Worm (Caenorhabditis elegans): ENCODE measurements around the gene K12B6.9.

- TF ChIP-seq skn-1 (tag; optimal IDR thresholded peaks at IDR 0.05) = no peak
- TF ChIP-seq jun-1 (tag; optimal IDR thresholded peaks at IDR 0.05) = no peak
- no peak for TF ChIP-seq nhr-237 (tag; optimal IDR thresholded peaks at IDR 0.05)
- TF ChIP-seq nhr-28 (tag; optimal IDR thresholded peaks at IDR 0.05) = peak; percentile 74
- peak; percentile 85 for TF ChIP-seq lin-1 (GFP tag; IDR thresholded peaks at IDR 0.05)
- no peak for TF ChIP-seq zip-11 (GFP tag; IDR thresholded peaks at IDR 0.05)
- TF ChIP-seq nhr-111 (GFP tag; optimal IDR thresholded peaks at IDR 0.05) = no peak
Observed at ce11 chrV:6243260-6243659, 49.2 kb downstream of the K12B6.9 start.

Data from whole organism, L4 larva.